Worm (Caenorhabditis elegans) whole organism, young adult: ENCODE data around the gene arrd-17.

Experiments
- D2030.7 ChIP-seq: fragments of 200-800 bp; sonication (Bioruptor generic); IDR thresholded peaks from 2 replicates; pipeline ENCODE4 v1.3.6; 2022; ENCODE audit warnings: missing genetic modification reagents, missing genetic modification characterization, missing compliant biosample characterization
- K11D2.4 ChIP-seq: fragments of 200-800 bp; sonication (Bioruptor generic); IDR thresholded peaks from 2 replicates; pipeline ENCODE4 v1.3.6; 2022; ENCODE audit warnings: missing genetic modification reagents, missing genetic modification characterization, missing compliant biosample characterization
- K12H6.12 ChIP-seq: fragments of 200-800 bp; sonication (Bioruptor generic); optimal IDR thresholded peaks from 2 replicates; lab custom pipeline; 2018; ENCODE audit warnings: mild to moderate bottlenecking, missing genetic modification characterization, missing compliant biosample characterization
- Y56A3A.18 ChIP-seq: fragments of 200-800 bp; sonication (Bioruptor generic); IDR thresholded peaks from 2 replicates; pipeline ENCODE4 v1.3.6; 2022; ENCODE audit warnings: missing genetic modification reagents, missing genetic modification characterization, missing compliant biosample characterization
- ekl-4 ChIP-seq: fragments of 200-800 bp; sonication (Bioruptor generic); IDR thresholded peaks from 2 replicates; pipeline ENCODE4 v1.3.6; 2022; ENCODE audit warnings: missing genetic modification reagents, missing genetic modification characterization, missing compliant biosample characterization
- let-526 ChIP-seq: fragments of 200-800 bp; sonication (Bioruptor generic); IDR thresholded peaks from 2 replicates; pipeline ENCODE4 v1.3.6; 2022; ENCODE audit warnings: missing genetic modification reagents, missing genetic modification characterization, missing compliant biosample characterization
- lsy-27 ChIP-seq: sonication (generic microtip); optimal IDR thresholded peaks from 2 replicates; lab custom pipeline; 2017; ENCODE audit warnings: missing genetic modification characterization, mild to moderate bottlenecking, missing compliant biosample characterization, antibody characterized with exemption, missing genotype, borderline replicate concordance; ENCODE audit not compliant: insufficient read depth
- madf-6 ChIP-seq: fragments of 200-800 bp; sonication (Bioruptor generic); IDR thresholded peaks from 2 replicates; pipeline ENCODE4 v1.3.6; 2022; ENCODE audit warnings: missing genetic modification reagents, missing genetic modification characterization, missing compliant biosample characterization
- pha-4 ChIP-seq: fragments of 150-350 bp; sonication (generic microtip); optimal IDR thresholded peaks from 2 replicates; lab custom pipeline; 2014; ENCODE audit warnings: missing biosample characterization, missing genetic modification reagents, missing genetic modification characterization
- sea-2 ChIP-seq: fragments of 200-800 bp; sonication (Bioruptor generic); IDR thresholded peaks from 2 replicates; pipeline ENCODE4 v1.3.6; 2022; ENCODE audit warnings: missing genetic modification characterization, missing compliant biosample characterization
- tlf-1 ChIP-seq: fragments of 200-800 bp; sonication (Bioruptor generic); optimal IDR thresholded peaks from 2 replicates; lab custom pipeline; 2018; ENCODE audit warnings: mild to moderate bottlenecking, missing genetic modification characterization, missing compliant biosample characterization
- unc-62 ChIP-seq: fragments of 150-350 bp; optimal IDR thresholded peaks from 2 replicates; lab custom pipeline; 2014; ENCODE audit warnings: missing biosample characterization, missing genetic modification reagents, missing genetic modification characterization
- ztf-22 ChIP-seq: fragments of 200-800 bp; sonication (Bioruptor generic); optimal IDR thresholded peaks from 2 replicates; lab custom pipeline; 2018; ENCODE audit warnings: mild to moderate bottlenecking, missing genetic modification characterization, moderate library complexity, missing compliant biosample characterization
- ztf-25 ChIP-seq: fragments of 200-800 bp; sonication (Bioruptor generic); IDR thresholded peaks from 2 replicates; pipeline ENCODE4 v1.3.6; 2022; ENCODE audit warnings: missing genetic modification reagents, missing genetic modification characterization, missing compliant biosample characterization

DNA sequence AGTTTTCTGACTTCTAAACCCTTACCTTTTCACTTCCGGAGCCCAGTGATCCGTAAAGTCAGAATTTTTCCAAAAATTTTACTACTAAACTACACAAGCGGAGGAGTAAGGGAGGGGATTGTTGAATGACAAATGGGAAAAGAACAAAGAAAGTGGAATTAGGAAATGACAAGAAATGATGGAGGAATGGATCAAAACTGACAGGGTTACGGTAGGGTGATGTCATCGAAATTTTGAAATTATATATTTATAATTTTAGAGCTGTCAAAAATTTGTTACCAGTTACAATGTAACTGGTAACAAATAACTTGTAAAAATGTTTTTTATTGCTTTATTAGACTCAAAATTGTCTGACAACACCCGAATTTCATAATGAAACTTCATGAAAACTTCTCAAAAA, 35.8 kb upstream of the arrd-17 start:
- TF ChIP-seq unc-62 = no peak
- TF ChIP-seq pha-4 (tag; lab: Kevin White, UChicago) = no peak
- no peak for TF ChIP-seq tlf-1 (GFP tag; lab: Kevin White, UChicago)
- TF ChIP-seq lsy-27 (tag; lab: Kevin White, UChicago) = no peak
- TF ChIP-seq K12H6.12 = no peak
- no peak for TF ChIP-seq ztf-25
- TF ChIP-seq let-526 (GFP tag; lab: Robert Waterston, UW) = no peak
- no peak for TF ChIP-seq madf-6 (GFP tag; lab: Robert Waterston, UW)
- no peak for TF ChIP-seq sea-2
- no peak for TF ChIP-seq D2030.7
- TF ChIP-seq Y56A3A.18 = no peak
- TF ChIP-seq ztf-22 (GFP tag; lab: Kevin White, UChicago) = no peak
- TF ChIP-seq ekl-4 (GFP tag; lab: Robert Waterston, UW) = no peak
- no peak for TF ChIP-seq K11D2.4 (GFP tag; lab: Robert Waterston, UW)
